Worm (Caenorhabditis elegans): ENCODE data around the gene nrx-1.

The nrx-1 gene

ce11 chrV:10834682-10835219 is 9.9 kb downstream of the nrx-1 start:
- TF ChIP-seq dve-1 (tag; optimal IDR thresholded peaks at IDR 0.05; ENCODE audit: insufficient read depth): no peak
- peak; percentile 88 for TF ChIP-seq aha-1 (tag)
- no peak for TF ChIP-seq lin-38 (GFP tag; IDR thresholded peaks at IDR 0.05)
- TF ChIP-seq dmd-9 (GFP tag; IDR thresholded peaks at IDR 0.05): no peak
- no peak for TF ChIP-seq fos-1 (tag; optimal IDR thresholded peaks at IDR 0.05)
- no peak for TF ChIP-seq D1046.2 (GFP tag; IDR thresholded peaks at IDR 0.05)
- no peak for TF ChIP-seq F37D6.2 (tag; optimal IDR thresholded peaks at IDR 0.05)
- TF ChIP-seq lir-3 (tag; optimal IDR thresholded peaks at IDR 0.05): no peak
- no peak for TF ChIP-seq ztf-11 (tag; optimal IDR thresholded peaks at IDR 0.05)
- peak; percentile 28 for TF ChIP-seq hlh-30 (tag; optimal IDR thresholded peaks at IDR 0.05; ENCODE audit: insufficient read depth)
- peak in 1 of 2 experiments; percentile 1 for TF ChIP-seq lsy-2 (tag; optimal IDR thresholded peaks at IDR 0.05)
- no peak for TF ChIP-seq snpc-1.2 (GFP tag; IDR thresholded peaks at IDR 0.05)

- TF ChIP-seq zfp-2 (tag; optimal IDR thresholded peaks at IDR 0.05): no peak
- no peak for TF ChIP-seq nhr-42 (GFP tag; IDR thresholded peaks at IDR 0.05)
- TF ChIP-seq lim-7 (GFP tag; IDR thresholded peaks at IDR 0.05): no peak
- peak in 1 of 2 experiments; percentile 85 for TF ChIP-seq unc-62 (GFP tag; optimal IDR thresholded peaks at IDR 0.05 in 1 of 2)
- no peak for TF ChIP-seq unc-62 (tag; optimal IDR thresholded peaks at IDR 0.05)
- TF ChIP-seq hif-1 (tag; optimal IDR thresholded peaks at IDR 0.05): no peak
- no peak for TF ChIP-seq fos-1 (tag; optimal IDR thresholded peaks at IDR 0.05)
- TF ChIP-seq nhr-6 (tag; optimal IDR thresholded peaks at IDR 0.05): no peak
- TF ChIP-seq attf-4 (tag; optimal IDR thresholded peaks at IDR 0.05): no peak
- no peak for TF ChIP-seq nhr-237 (tag; optimal IDR thresholded peaks at IDR 0.05)
- peak; percentile 8 for TF ChIP-seq aha-1 (tag)
These were observed 13.4 kb downstream of the nrx-1 start for ce11 chrV:10838204-10838603.

- no peak for TF ChIP-seq daf-19 (GFP tag; conservative IDR thresholded peaks at IDR 0.05)
- peak in 1 of 2 experiments; percentile 35 for TF ChIP-seq unc-62 (GFP tag; optimal IDR thresholded peaks at IDR 0.05 in 1 of 2)
- TF ChIP-seq unc-62 (tag; optimal IDR thresholded peaks at IDR 0.05): no peak
These were observed 14.6 kb downstream of the nrx-1 start for ce11 chrV:10839398-10839797.

- TF ChIP-seq lir-3 (tag; optimal IDR thresholded peaks at IDR 0.05) (no peak), nhr-77 (tag; optimal IDR thresholded peaks at IDR 0.05) (no peak), nhr-111 (GFP tag; optimal IDR thresholded peaks at IDR 0.05) (no peak), aha-1 (tag) (peak; percentile 13), lin-29 (GFP tag; IDR thresholded peaks at IDR 0.05) (no peak)
These were observed 22.1 kb downstream of the nrx-1 start, which contains the start of gene C29A12.6 for ce11 chrV:10846893-10847292. Gene C29A12.6 (plus strand): TSS chrV:10847193.

- TF ChIP-seq unc-62 (GFP tag; optimal IDR thresholded peaks at IDR 0.05 in 1 of 2) (peak in 1 of 2 experiments; percentile 75), unc-62 (tag; optimal IDR thresholded peaks at IDR 0.05) (no peak), ama-1 (optimal IDR thresholded peaks at IDR 0.05) (peak; percentile 49), jun-1 (tag; optimal IDR thresholded peaks at IDR 0.05) (no peak), hlh-11 (tag; optimal IDR thresholded peaks at IDR 0.05) (no peak), cey-2 (tag; optimal IDR thresholded peaks at IDR 0.05; ENCODE audit: borderline replicate concordance, insufficient read depth) (no peak)
These were observed 29.4 kb downstream of the nrx-1 start for ce11 chrV:10854197-10854596.

ce11 chrV:10855363-10855762 is 30.6 kb downstream of the nrx-1 start:
- TF ChIP-seq Y105C5A.15 (GFP tag; IDR thresholded peaks at IDR 0.05) (no peak), mep-1 (tag; optimal IDR thresholded peaks at IDR 0.05) (peak; percentile 16), ztf-7 (tag; optimal IDR thresholded peaks at IDR 0.05) (no peak), rbr-2 (tag; optimal IDR thresholded peaks at IDR 0.05) (no peak), arid-1 (GFP tag; conservative IDR thresholded peaks at IDR 0.05) (no peak), madf-9 (GFP tag; conservative IDR thresholded peaks at IDR 0.05) (no peak), dmd-6 (GFP tag; IDR thresholded peaks at IDR 0.05) (peak; percentile 97), nhr-102 (tag; optimal IDR thresholded peaks at IDR 0.05) (peak; percentile 38), lin-1 (GFP tag; IDR thresholded peaks at IDR 0.05) (peak; percentile 77), snpc-1.2 (GFP tag; IDR thresholded peaks at IDR 0.05) (no peak), pqm-1 (tag; optimal IDR thresholded peaks at IDR 0.05) (peak; percentile 98), nhr-48 (tag; optimal IDR thresholded peaks at IDR 0.05) (peak; percentile 60), dve-1 (tag; optimal IDR thresholded peaks at IDR 0.05; ENCODE audit: insufficient read depth) (peak; percentile 80), dpl-1 (GFP tag; optimal IDR thresholded peaks at IDR 0.05) (no peak), Y5F2A.4 (GFP tag; optimal IDR thresholded peaks at IDR 0.05) (no peak), ctbp-1 (GFP tag; IDR thresholded peaks at IDR 0.05) (no peak)

Measured in whole organism, L4 larva.